Worm (Caenorhabditis elegans) whole organism, L4 larva: ENCODE results near the gene Y38H8A.12.

Experiments used
- ceh-20 ChIP-seq: fragments of 200-800 bp; sonication (Bioruptor generic); IDR thresholded peaks from 2 replicates; pipeline ENCODE4 v1.3.6; 2022; ENCODE audit warnings: missing genetic modification reagents, missing genetic modification characterization, missing compliant biosample characterization
- dmd-9 ChIP-seq: fragments of 200-800 bp; sonication (Bioruptor generic); IDR thresholded peaks from 2 replicates; pipeline ENCODE4 v1.3.6; 2022; ENCODE audit warnings: missing genetic modification reagents, missing genetic modification characterization, missing compliant biosample characterization
- dve-1 ChIP-seq: sonication (generic microtip); optimal IDR thresholded peaks from 2 replicates; lab custom pipeline; 2017; ENCODE audit warnings: antibody characterized with exemption, mild to moderate bottlenecking, missing genetic modification characterization, missing compliant biosample characterization; ENCODE audit not compliant: insufficient read depth
- mes-2 ChIP-seq: sonication (generic microtip); optimal IDR thresholded peaks from 2 replicates; lab custom pipeline; 2016; ENCODE audit warnings: missing genotype, mild to moderate bottlenecking, missing genetic modification characterization, missing compliant biosample characterization; ENCODE audit not compliant: poor library complexity, severe bottlenecking
- nhr-11 ChIP-seq: fragments of 150-350 bp; optimal IDR thresholded peaks from 2 replicates; lab custom pipeline; 2014; ENCODE audit warnings: missing biosample characterization, missing genetic modification characterization
- unc-130 ChIP-seq: sonication (generic microtip); optimal IDR thresholded peaks from 2 replicates; lab custom pipeline; 2016; ENCODE audit warnings: missing genetic modification reagents, missing genetic modification characterization, missing compliant biosample characterization
- unc-39 ChIP-seq: sonication (generic microtip); optimal IDR thresholded peaks from 2 replicates; lab custom pipeline; 2017; ENCODE audit warnings: missing biosample characterization, missing genetic modification characterization

DNA sequence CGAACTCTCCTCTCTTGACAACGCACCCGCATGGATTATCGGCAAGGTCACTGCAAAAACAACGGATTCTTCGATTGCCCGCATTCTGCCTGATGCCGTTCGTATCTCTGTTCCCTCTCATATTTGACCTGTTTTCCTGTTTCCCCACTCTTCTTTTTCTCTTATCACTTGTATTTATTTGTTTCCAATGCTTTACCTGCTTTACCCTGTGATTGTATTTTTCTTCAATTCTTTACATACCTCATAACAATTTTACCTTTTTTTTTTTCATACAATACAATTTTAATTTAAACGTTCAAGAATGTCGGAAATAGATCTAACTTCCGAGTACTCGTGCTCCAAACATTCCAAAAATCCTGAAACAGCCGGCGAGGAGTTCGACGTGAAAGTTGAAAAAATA lies 48.1 kb upstream of the Y38H8A.12 start, which contains the start of gene afmd-2:
- no peak for TF ChIP-seq dmd-9 (GFP tag; lab: Robert Waterston, UW)
- TF ChIP-seq ceh-20 (GFP tag; lab: Robert Waterston, UW), result no peak
- no peak for TF ChIP-seq mes-2 (tag; lab: Kevin White, UChicago)
- no peak for TF ChIP-seq nhr-11
- no peak for TF ChIP-seq unc-130 (GFP tag; lab: Kevin White, UChicago)
- no peak for TF ChIP-seq dve-1 (tag; lab: Kevin White, UChicago)
- no peak for TF ChIP-seq unc-39
